Worm (Caenorhabditis elegans) whole organism, early embryonic: ENCODE results near the gene marc-5.

Experiments used
- B0310.2 ChIP-seq: sonication (generic microtip); optimal IDR thresholded peaks from 2 replicates; lab custom pipeline; 2016; ENCODE audit warnings: mild to moderate bottlenecking, missing genetic modification characterization, missing compliant biosample characterization
- F13C5.2 ChIP-seq: sonication (generic microtip); optimal IDR thresholded peaks from 2 replicates; lab custom pipeline; 2017; ENCODE audit warnings: mild to moderate bottlenecking, missing genetic modification characterization, inconsistent platforms, missing compliant biosample characterization
- aly-1 ChIP-seq: sonication (generic microtip); optimal IDR thresholded peaks from 2 replicates; lab custom pipeline; 2016; ENCODE audit warnings: missing genetic modification characterization, missing compliant biosample characterization
- ama-1 ChIP-seq: fragments of 150-350 bp; optimal IDR thresholded peaks from 2 replicates; lab custom pipeline; 2014
- ceh-13 ChIP-seq: fragments of 200-800 bp; sonication (Bioruptor generic); optimal IDR thresholded peaks from 2 replicates; lab custom pipeline; 2018; ENCODE audit warnings: mild to moderate bottlenecking, missing genetic modification characterization, missing compliant biosample characterization
- ets-7 ChIP-seq: sonication (generic microtip); optimal IDR thresholded peaks from 2 replicates; lab custom pipeline; 2016; ENCODE audit warnings: missing genotype, missing genetic modification characterization, missing compliant biosample characterization
- flt-1 ChIP-seq: fragments of 200-800 bp; sonication (Bioruptor generic); IDR thresholded peaks from 2 replicates; pipeline ENCODE4 v1.3.6; 2022; ENCODE audit warnings: missing genetic modification characterization, missing compliant biosample characterization
- hmbx-1 ChIP-seq: sonication (generic microtip); optimal IDR thresholded peaks from 2 replicates; lab custom pipeline; 2016; ENCODE audit warnings: mild to moderate bottlenecking, missing genetic modification characterization, missing compliant biosample characterization
- pes-1 ChIP-seq: fragments of 200-800 bp; sonication (Bioruptor generic); IDR thresholded peaks from 2 replicates; pipeline ENCODE4 v1.3.6; 2022; ENCODE audit warnings: missing genetic modification reagents, missing genetic modification characterization, missing compliant biosample characterization
- scrt-1 ChIP-seq: fragments of 200-800 bp; sonication (Bioruptor generic); IDR thresholded peaks from 2 replicates; pipeline ENCODE4 v1.3.6; 2022; ENCODE audit warnings: missing genetic modification characterization, missing compliant biosample characterization
- sea-1 ChIP-seq: fragments of 200-800 bp; sonication (Bioruptor generic); conservative IDR thresholded peaks from 2 replicates; pipeline ENCODE4 v1.3.6; 2022; ENCODE audit warnings: missing genetic modification characterization, missing compliant biosample characterization
- tbx-11 ChIP-seq: fragments of 200-800 bp; sonication (Bioruptor generic); IDR thresholded peaks from 2 replicates; pipeline ENCODE4 v1.3.6; 2022; ENCODE audit warnings: missing genetic modification characterization, missing compliant biosample characterization

ce11 chrII:12425644-12426222 is 46.4 kb upstream of the marc-5 start, which contains the start of gene daf-22:
- no peak for TF ChIP-seq ama-1 (lab: Kevin White, UChicago)
- TF ChIP-seq flt-1 (GFP tag; lab: Robert Waterston, UW): no peak
- TF ChIP-seq scrt-1: no peak
- no peak for TF ChIP-seq ceh-13 (GFP tag; lab: Kevin White, UChicago)
- TF ChIP-seq sea-1 (GFP tag; lab: Robert Waterston, UW): no peak
- no peak for TF ChIP-seq pes-1 (GFP tag; lab: Robert Waterston, UW)
- TF ChIP-seq hmbx-1 (tag; lab: Kevin White, UChicago): no peak
- TF ChIP-seq tbx-11: no peak
- TF ChIP-seq B0310.2 (tag; lab: Kevin White, UChicago): no peak
- TF ChIP-seq aly-1 (tag; lab: Kevin White, UChicago): no peak
- no peak for TF ChIP-seq F13C5.2 (tag; lab: Kevin White, UChicago)
- no peak for TF ChIP-seq ets-7 (tag; lab: Kevin White, UChicago)
